Fruit fly (Drosophila melanogaster) whole organism, embryonic: ENCODE data around the gene Syp.

Experiments
- CG10543 ChIP-seq: fragments of 200-800 bp; sonication (Bioruptor generic); optimal IDR thresholded peaks from 3 replicates; lab custom pipeline; 2017; ENCODE audit warnings: missing biosample characterization, mild to moderate bottlenecking, missing genetic modification characterization, moderate library complexity
- CG11695 ChIP-seq: fragments of 200-800 bp; sonication (Bioruptor generic); IDR thresholded peaks from 3 replicates; pipeline ENCODE4 v1.3.6; 2022; ENCODE audit warnings: missing biosample characterization, missing genetic modification characterization
- CG12104 ChIP-seq: fragments of 200-800 bp; sonication (Bioruptor generic); optimal IDR thresholded peaks from 3 replicates; lab custom pipeline; 2016; ENCODE audit warnings: missing biosample characterization, missing genetic modification characterization
- CG12236 ChIP-seq: fragments of 200-800 bp; sonication (Bioruptor generic); optimal IDR thresholded peaks from 2 replicates; lab custom pipeline; 2016; ENCODE audit warnings: missing biosample characterization, missing genetic modification characterization
- CG1233 ChIP-seq: fragments of 200-800 bp; sonication (Bioruptor generic); optimal IDR thresholded peaks from 4 replicates; lab custom pipeline; 2018; ENCODE audit warnings: missing biosample characterization, mild to moderate bottlenecking, missing genetic modification characterization
- CG13296 ChIP-seq: fragments of 200-800 bp; sonication (Bioruptor generic); optimal IDR thresholded peaks from 3 replicates; lab custom pipeline; 2018; ENCODE audit warnings: missing biosample characterization, mild to moderate bottlenecking, missing genetic modification characterization
- CG13775 ChIP-seq: fragments of 200-800 bp; sonication (Bioruptor generic); optimal IDR thresholded peaks from 3 replicates; lab custom pipeline; 2017; ENCODE audit warnings: missing biosample characterization, mild to moderate bottlenecking, missing genetic modification characterization
- CG15011 ChIP-seq: fragments of 200-800 bp; sonication (Bioruptor generic); optimal IDR thresholded peaks from 3 replicates; lab custom pipeline; 2018; ENCODE audit warnings: missing biosample characterization, mild to moderate bottlenecking, missing genetic modification characterization
- CG1529 ChIP-seq: fragments of 200-800 bp; sonication (Bioruptor generic); optimal IDR thresholded peaks from 3 replicates; lab custom pipeline; 2018; ENCODE audit warnings: missing biosample characterization, missing genetic modification characterization
- CG1603 ChIP-seq: fragments of 200-800 bp; sonication (Bioruptor generic); optimal IDR thresholded peaks from 2 replicates; lab custom pipeline; 2019; ENCODE audit warnings: missing biosample characterization, mild to moderate bottlenecking, missing genetic modification characterization, moderate library complexity
- CG17186 ChIP-seq: fragments of 200-800 bp; sonication (Bioruptor generic); optimal IDR thresholded peaks from 3 replicates; lab custom pipeline; 2017; ENCODE audit warnings: missing biosample characterization, missing genetic modification reagents, missing genetic modification characterization
- CG17385 ChIP-seq: fragments of 200-800 bp; sonication (Bioruptor generic); optimal IDR thresholded peaks from 3 replicates; lab custom pipeline; 2018; ENCODE audit warnings: missing biosample characterization, mild to moderate bottlenecking, missing genetic modification characterization
- CG17802 ChIP-seq: fragments of 200-800 bp; sonication (Bioruptor generic); optimal IDR thresholded peaks from 2 replicates; lab custom pipeline; 2018; ENCODE audit warnings: missing biosample characterization, mild to moderate bottlenecking, missing genetic modification characterization, moderate library complexity
- CG18262 ChIP-seq: fragments of 200-800 bp; optimal IDR thresholded peaks from 3 replicates; lab custom pipeline; 2019; ENCODE audit warnings: missing biosample characterization, mild to moderate bottlenecking, missing genetic modification characterization, moderate library complexity
- CG2712 ChIP-seq: fragments of 200-800 bp; optimal IDR thresholded peaks from 3 replicates; lab custom pipeline; 2019; ENCODE audit warnings: missing biosample characterization, mild to moderate bottlenecking, missing genetic modification characterization, moderate library complexity
- CG33213 ChIP-seq: fragments of 200-800 bp; sonication (Bioruptor generic); optimal IDR thresholded peaks from 3 replicates; lab custom pipeline; 2016; ENCODE audit warnings: missing biosample characterization, missing genetic modification characterization
- CG5245 ChIP-seq: fragments of 200-800 bp; sonication (Bioruptor generic); optimal IDR thresholded peaks from 3 replicates; lab custom pipeline; 2016; ENCODE audit warnings: missing biosample characterization, missing genetic modification characterization
- CG7786 ChIP-seq: fragments of 200-800 bp; sonication (Bioruptor generic); optimal IDR thresholded peaks from 2 replicates; lab custom pipeline; 2016; ENCODE audit warnings: missing biosample characterization, missing genetic modification characterization
- CG8281 ChIP-seq: fragments of 200-800 bp; sonication (Bioruptor generic); optimal IDR thresholded peaks from 2 replicates; lab custom pipeline; 2018; ENCODE audit warnings: missing biosample characterization, mild to moderate bottlenecking, missing genetic modification characterization, moderate library complexity
- CG8388 ChIP-seq: fragments of 200-800 bp; sonication (Bioruptor generic); optimal IDR thresholded peaks from 2 replicates; lab custom pipeline; 2019; ENCODE audit warnings: missing biosample characterization, mild to moderate bottlenecking, missing genetic modification characterization, moderate library complexity
- CG8478 ChIP-seq: fragments of >200 bp; optimal IDR thresholded peaks from 2 replicates; lab custom pipeline; 2018
- CG8924 ChIP-seq: fragments of 200-800 bp; optimal IDR thresholded peaks from 3 replicates; lab custom pipeline; 2019; ENCODE audit warnings: missing biosample characterization, mild to moderate bottlenecking, missing genetic modification characterization, moderate library complexity
- CkIIα-i1 ChIP-seq: fragments of 200-800 bp; sonication (Bioruptor generic); IDR thresholded peaks from 2 replicates; pipeline ENCODE4 v1.3.6; 2022; ENCODE audit warnings: missing biosample characterization, missing genetic modification characterization
- Dbx ChIP-seq: fragments of 200-800 bp; sonication (Bioruptor generic); IDR thresholded peaks from 3 replicates; pipeline ENCODE4 v1.3.6; 2022; ENCODE audit warnings: missing biosample characterization, missing genetic modification characterization
- Dfd ChIP-seq, 2 experiments: fragments of >200 bp; optimal IDR thresholded peaks; 2 replicates each; lab custom pipeline; 2017; ENCODE audit warnings: missing biosample characterization in 2 of 2, missing genetic modification characterization in 2 of 2
- Doc2 ChIP-seq: fragments of 200-800 bp; sonication (Bioruptor generic); IDR thresholded peaks from 2 replicates; pipeline ENCODE4 v1.3.6; 2022; ENCODE audit warnings: missing biosample characterization, missing genetic modification characterization
- Dp ChIP-seq: fragments of 200-800 bp; sonication (Bioruptor generic); optimal IDR thresholded peaks from 2 replicates; lab custom pipeline; 2018; ENCODE audit warnings: missing biosample characterization, mild to moderate bottlenecking, missing genetic modification characterization, moderate library complexity
- Med ChIP-seq: fragments of 200-800 bp; sonication (Bioruptor generic); peaks from one replicate; lab custom pipeline; 2016; ENCODE audit warnings: missing biosample characterization, missing genetic modification characterization, mild to moderate bottlenecking, inconsistent platforms, moderate library complexity
- NC2α ChIP-seq: fragments of 200-800 bp; sonication (Bioruptor generic); optimal IDR thresholded peaks from 2 replicates; lab custom pipeline; 2016; ENCODE audit warnings: missing biosample characterization, missing genetic modification characterization
- Rfx ChIP-seq: fragments of 200-800 bp; sonication (Bioruptor generic); IDR thresholded peaks from 2 replicates; pipeline ENCODE4 v1.3.6; 2022; ENCODE audit warnings: missing biosample characterization, missing genetic modification characterization
- Sry-δ ChIP-seq: fragments of 200-800 bp; sonication (Bioruptor generic); optimal IDR thresholded peaks from 2 replicates; lab custom pipeline; 2016; ENCODE audit warnings: missing biosample characterization, missing genetic modification characterization
- Stat92E ChIP-seq, 3 experiments: fragments of >200 bp in 2 of 3; fragments of 200-800 bp in 1 of 3; sonication (Bioruptor generic) in 1 of 3; optimal IDR thresholded peaks; 2 replicates each; lab custom pipeline; 2017 to 2019; ENCODE audit warnings: missing biosample characterization in 3 of 3, missing genetic modification characterization in 3 of 3, mild to moderate bottlenecking in 1 of 3, moderate library complexity in 1 of 3
- abd-A ChIP-seq: fragments of 200-800 bp; sonication (Bioruptor generic); optimal IDR thresholded peaks from 3 replicates; lab custom pipeline; 2019; ENCODE audit warnings: missing biosample characterization, mild to moderate bottlenecking, missing genetic modification characterization, moderate library complexity
- bowl ChIP-seq: fragments of 200-800 bp; sonication (Bioruptor generic); IDR thresholded peaks from 2 replicates; pipeline ENCODE4 v1.3.6; 2022; ENCODE audit warnings: missing biosample characterization, missing genetic modification characterization
- dimm ChIP-seq: fragments of 200-800 bp; sonication (Bioruptor generic); IDR thresholded peaks from 2 replicates; pipeline ENCODE4 v1.3.6; 2022; ENCODE audit warnings: missing biosample characterization, missing genetic modification characterization
- dm ChIP-seq: fragments of 200-800 bp; sonication (Bioruptor generic); optimal IDR thresholded peaks from 3 replicates; lab custom pipeline; 2016; ENCODE audit warnings: missing biosample characterization, missing genetic modification characterization
- esg ChIP-seq: fragments of 200-800 bp; sonication (Bioruptor generic); conservative IDR thresholded peaks from 2 replicates; pipeline ENCODE4 v1.3.6; 2022; ENCODE audit warnings: missing biosample characterization, missing genetic modification characterization
- grn ChIP-seq: fragments of 200-800 bp; sonication (Bioruptor generic); optimal IDR thresholded peaks from 3 replicates; lab custom pipeline; 2017; ENCODE audit warnings: missing biosample characterization, missing genetic modification characterization
- klu ChIP-seq: fragments of 200-800 bp; sonication (Bioruptor generic); IDR thresholded peaks from 2 replicates; pipeline ENCODE4 v1.3.6; 2022; ENCODE audit warnings: missing biosample characterization, missing genetic modification characterization
- luna ChIP-seq: fragments of 200-800 bp; sonication (Bioruptor generic); optimal IDR thresholded peaks from 2 replicates; lab custom pipeline; 2016; ENCODE audit warnings: missing biosample characterization, missing genetic modification characterization
- phol ChIP-seq: fragments of 200-800 bp; sonication (Bioruptor generic); optimal IDR thresholded peaks from 3 replicates; lab custom pipeline; 2018; ENCODE audit warnings: missing biosample characterization, mild to moderate bottlenecking, missing genetic modification characterization, moderate library complexity
- pnt ChIP-seq: fragments of 200-800 bp; sonication (Bioruptor generic); optimal IDR thresholded peaks from 3 replicates; lab custom pipeline; 2016; ENCODE audit warnings: missing biosample characterization, missing genetic modification characterization
- psq ChIP-seq: fragments of 200-800 bp; sonication (Bioruptor generic); optimal IDR thresholded peaks from 2 replicates; lab custom pipeline; 2017; ENCODE audit warnings: missing biosample characterization, missing genetic modification characterization
- sc ChIP-seq, 3 experiments: fragments of >200 bp in 2 of 3; fragments of 200-800 bp in 1 of 3; sonication (Bioruptor generic) in 1 of 3; optimal IDR thresholded peaks; 2 replicates in 2 of 3; 3 replicates in 1 of 3; lab custom pipeline; 2017; ENCODE audit warnings: mild to moderate bottlenecking in 1 of 3, missing biosample characterization in 1 of 3, missing genetic modification characterization in 1 of 3, missing genetic modification reagents in 1 of 3
- sd ChIP-seq: fragments of 200-800 bp; sonication (Bioruptor generic); optimal IDR thresholded peaks from 3 replicates; lab custom pipeline; 2018; ENCODE audit warnings: missing biosample characterization, mild to moderate bottlenecking, missing genetic modification characterization, moderate library complexity
- seq ChIP-seq: fragments of 200-800 bp; sonication (Bioruptor generic); IDR thresholded peaks from 2 replicates; pipeline ENCODE4 v1.3.6; 2022; ENCODE audit warnings: missing biosample characterization, missing genetic modification characterization
- sna ChIP-seq: fragments of 200-800 bp; sonication (Bioruptor generic); IDR thresholded peaks from 2 replicates; pipeline ENCODE4 v1.3.6; 2022; ENCODE audit warnings: missing biosample characterization, missing genetic modification characterization; ENCODE audit not compliant: partially characterized antibody
- ssp ChIP-seq: fragments of 200-800 bp; sonication (Bioruptor generic); IDR thresholded peaks from 2 replicates; pipeline ENCODE4 v1.3.6; 2022; ENCODE audit warnings: missing biosample characterization, missing genetic modification characterization
- sug ChIP-seq: fragments of 200-800 bp; optimal IDR thresholded peaks from 2 replicates; lab custom pipeline; 2019; ENCODE audit warnings: missing biosample characterization, mild to moderate bottlenecking, missing genetic modification characterization, moderate library complexity
- zen2 ChIP-seq: fragments of 200-800 bp; sonication (Bioruptor generic); IDR thresholded peaks from 3 replicates; pipeline ENCODE4 v1.3.6; 2022; ENCODE audit warnings: missing biosample characterization, missing genetic modification characterization; ENCODE audit not compliant: partially characterized antibody

Syp gene

DNA sequence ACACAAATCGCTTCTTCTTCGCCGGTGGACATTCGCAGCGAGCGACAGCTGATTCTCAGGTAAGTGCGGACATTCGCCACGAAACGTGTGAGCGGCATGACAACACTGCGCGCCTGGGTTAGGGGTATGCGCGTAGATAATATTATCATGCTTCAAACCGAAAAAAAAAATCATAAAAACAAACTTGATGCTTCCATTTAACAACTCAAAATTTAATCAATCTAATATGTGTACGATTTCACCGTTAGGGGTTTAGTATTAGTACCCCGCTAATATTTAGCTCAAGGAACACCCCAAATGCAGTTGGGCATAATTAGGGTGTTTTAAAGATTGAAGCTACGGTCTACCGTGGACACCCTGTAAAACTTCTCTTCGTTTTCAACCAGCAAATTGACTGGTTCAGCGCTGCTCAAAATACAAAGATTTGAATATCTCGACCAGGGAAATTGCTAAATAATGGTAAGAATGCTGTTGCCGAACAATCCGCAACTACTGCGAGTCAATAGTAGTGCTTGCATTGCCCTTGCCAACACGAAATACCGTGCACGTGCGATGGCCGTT lies 65.4 kb downstream of the Syp start, which contains the start of the genes CG17271 and RpS20 (continued):
- TF ChIP-seq abd-A (tag; lab: Kevin White, UChicago) (peak; percentile 65), Stat92E (GFP tag; optimal IDR thresholded peaks at IDR 0.05; lab: Kevin White, UChicago) (peak in 1 of 3 experiments; percentile 56), CG11695 (GFP tag; lab: Robert Waterston, UW) (peak; percentile 92), CG17186 (peak; percentile 91), Dfd (GFP tag; optimal IDR thresholded peaks at IDR 0.05; lab: Kevin White, UChicago) (no peak), Dp (GFP tag; lab: Kevin White, UChicago) (peak; percentile 44), Rfx (peak; percentile 92), CG10543 (GFP tag; lab: Kevin White, UChicago) (peak; percentile 93), bowl (GFP tag; lab: Robert Waterston, UW) (peak; percentile 73), Med (GFP tag; lab: Kevin White, UChicago) (peak; percentile 99), dm (GFP tag; lab: Kevin White, UChicago) (peak; percentile 93), grn (GFP tag; lab: Kevin White, UChicago) (peak; percentile 72), NC2α (GFP tag; lab: Kevin White, UChicago) (peak; percentile 91), CG1529 (GFP tag; lab: Kevin White, UChicago) (peak; percentile 76), sug (tag; lab: Kevin White, UChicago) (peak; percentile 90), Dbx (GFP tag; lab: Robert Waterston, UW) (peak; percentile 91), klu (GFP tag; lab: Robert Waterston, UW) (peak; percentile 82), pnt (GFP tag; lab: Kevin White, UChicago) (peak; percentile 94), Doc2 (peak; percentile 61; the same call in 1 of the 2 replicates), CG17802 (tag; lab: Kevin White, UChicago) (peak; percentile 78), CkIIα-i1 (GFP tag; lab: Robert Waterston, UW) (no peak), CG5245 (GFP tag; lab: Kevin White, UChicago) (peak; percentile 80), CG12236 (GFP tag; lab: Kevin White, UChicago) (peak; percentile 72), CG33213 (GFP tag; lab: Kevin White, UChicago) (peak; percentile 96), sc (optimal IDR thresholded peaks at IDR 0.05; lab: Kevin White, UChicago) (no peak), sc (GFP tag; optimal IDR thresholded peaks at IDR 0.05; lab: Kevin White, UChicago) (peak; percentile 58), dimm (GFP tag; lab: Robert Waterston, UW) (peak; percentile 68), luna (GFP tag; lab: Kevin White, UChicago) (peak; percentile 90), CG7786 (GFP tag; lab: Kevin White, UChicago) (peak; percentile 96), esg (peak; percentile 90), CG8281 (tag; lab: Kevin White, UChicago) (peak; percentile 72), sna (no peak), CG12104 (GFP tag; lab: Kevin White, UChicago) (peak; percentile 86), psq (GFP tag; lab: Kevin White, UChicago) (peak; percentile 72), CG8478 (lab: Kevin White, UChicago) (no peak), ssp (GFP tag; lab: Robert Waterston, UW) (peak; percentile 92), CG1603 (tag; lab: Kevin White, UChicago) (peak; percentile 91), CG13296 (GFP tag; lab: Kevin White, UChicago) (peak; percentile 80), CG8388 (GFP tag; lab: Kevin White, UChicago) (peak; percentile 87), sd (tag; lab: Kevin White, UChicago) (peak; percentile 67), seq (GFP tag; lab: Robert Waterston, UW) (peak; percentile 87), CG1233 (peak; percentile 85), CG18262 (tag; lab: Kevin White, UChicago) (peak; percentile 79), CG15011 (GFP tag; lab: Kevin White, UChicago) (peak; percentile 67), Sry-δ (GFP tag; lab: Kevin White, UChicago) (peak; percentile 78), phol (peak; percentile 92), CG17385 (GFP tag; lab: Kevin White, UChicago) (peak; percentile 98), CG8924 (peak; percentile 88), CG2712 (tag; lab: Kevin White, UChicago) (peak; percentile 90), CG13775 (GFP tag; lab: Kevin White, UChicago) (peak; percentile 94), zen2 (GFP tag; lab: Robert Waterston, UW) (no peak)
